Fruit fly (Drosophila melanogaster) Kc167 (cell line): ENCODE results near the gene Gapdh2.

Experiments used
- h ChIP-seq: fragments of >200 bp; optimal IDR thresholded peaks from 3 replicates; lab custom pipeline; 2018; ENCODE audit warnings: missing external identifiers
- ttk ChIP-seq: sonication (Bioruptor generic); optimal IDR thresholded peaks from 2 replicates; lab custom pipeline; 2017; ENCODE audit warnings: missing external identifiers

dm6 chrX:15910570-15910969 lies 42.6 kb downstream of the Gapdh2 start, which contains the start of gene Lrp4:
- TF ChIP-seq ttk (lab: Kevin White, UChicago) (no peak), h (no peak)
